Fruit fly (Drosophila melanogaster) whole organism, embryonic: ENCODE measurements around the gene ich.
A peak's percentile ranks its signal among the peaks of the same experiment; 100 is the strongest.

Experiments
- Ada2b ChIP-seq: fragments of 200-800 bp; sonication (Bioruptor generic); IDR thresholded peaks from 2 replicates; pipeline ENCODE4 v1.3.6; 2022; ENCODE audit warnings: missing biosample characterization, missing genetic modification characterization
- CG10654 ChIP-seq: fragments of 200-800 bp; sonication (Bioruptor generic); optimal IDR thresholded peaks from 2 replicates; lab custom pipeline; 2016; ENCODE audit warnings: missing biosample characterization, missing genetic modification characterization
- CG12155 ChIP-seq: fragments of 200-800 bp; sonication (Bioruptor generic); optimal IDR thresholded peaks from 3 replicates; lab custom pipeline; 2016; ENCODE audit warnings: missing biosample characterization, missing genetic modification characterization
- CG12659 ChIP-seq: fragments of 200-800 bp; sonication (Bioruptor generic); optimal IDR thresholded peaks from 3 replicates; lab custom pipeline; 2017; ENCODE audit warnings: mild to moderate bottlenecking, missing biosample characterization, missing genetic modification reagents, missing genetic modification characterization
- CG13287 ChIP-seq: fragments of 200-800 bp; sonication (Bioruptor generic); IDR thresholded peaks from 2 replicates; pipeline ENCODE4 v1.3.6; 2022; ENCODE audit warnings: missing biosample characterization, missing genetic modification characterization; ENCODE audit not compliant: partially characterized antibody
- CG13775 ChIP-seq: fragments of 200-800 bp; sonication (Bioruptor generic); optimal IDR thresholded peaks from 3 replicates; lab custom pipeline; 2017; ENCODE audit warnings: missing biosample characterization, mild to moderate bottlenecking, missing genetic modification characterization
- CG17361 ChIP-seq: fragments of 200-800 bp; sonication (Bioruptor generic); IDR thresholded peaks from 3 replicates; pipeline ENCODE4 v1.3.6; 2022; ENCODE audit warnings: missing biosample characterization, missing genetic modification characterization
- CG1792 ChIP-seq: fragments of 200-800 bp; sonication (Bioruptor generic); optimal IDR thresholded peaks from 2 replicates; lab custom pipeline; 2016; ENCODE audit warnings: missing biosample characterization, missing genetic modification characterization
- CG18599 ChIP-seq: fragments of 200-800 bp; sonication (Bioruptor generic); optimal IDR thresholded peaks from 3 replicates; lab custom pipeline; 2017; ENCODE audit warnings: missing biosample characterization, missing genetic modification characterization, mild to moderate bottlenecking, moderate library complexity, missing genetic modification reagents
- CG18619 ChIP-seq: fragments of 200-800 bp; sonication (Bioruptor generic); optimal IDR thresholded peaks from 3 replicates; lab custom pipeline; 2017; ENCODE audit warnings: missing biosample characterization, mild to moderate bottlenecking, missing genetic modification characterization
- CG2202 ChIP-seq: fragments of 200-800 bp; sonication (Bioruptor generic); optimal IDR thresholded peaks from 2 replicates; lab custom pipeline; 2018; ENCODE audit warnings: missing biosample characterization, mild to moderate bottlenecking, missing genetic modification characterization
- CG30020 ChIP-seq: fragments of 200-800 bp; optimal IDR thresholded peaks from 2 replicates; lab custom pipeline; 2019; ENCODE audit warnings: missing biosample characterization, mild to moderate bottlenecking, missing genetic modification characterization, moderate library complexity
- CG30403 ChIP-seq: fragments of 200-800 bp; sonication (Bioruptor generic); optimal IDR thresholded peaks from 3 replicates; lab custom pipeline; 2016; ENCODE audit warnings: missing biosample characterization, missing genetic modification characterization
- CG33213 ChIP-seq: fragments of 200-800 bp; sonication (Bioruptor generic); optimal IDR thresholded peaks from 3 replicates; lab custom pipeline; 2016; ENCODE audit warnings: missing biosample characterization, missing genetic modification characterization
- CG34224 ChIP-seq: fragments of 200-800 bp; sonication (Bioruptor generic); IDR thresholded peaks from 3 replicates; pipeline ENCODE4 v1.3.6; 2022; ENCODE audit warnings: missing biosample characterization, missing genetic modification characterization; ENCODE audit not compliant: partially characterized antibody
- CG4424 ChIP-seq: fragments of 200-800 bp; sonication (Bioruptor generic); optimal IDR thresholded peaks from 3 replicates; lab custom pipeline; 2016; ENCODE audit warnings: missing biosample characterization, missing genetic modification characterization
- CG5953 ChIP-seq: fragments of 200-800 bp; sonication (Bioruptor generic); IDR thresholded peaks from 2 replicates; pipeline ENCODE4 v1.3.6; 2022; ENCODE audit warnings: missing biosample characterization, missing genetic modification characterization
- CG8388 ChIP-seq: fragments of 200-800 bp; sonication (Bioruptor generic); optimal IDR thresholded peaks from 2 replicates; lab custom pipeline; 2019; ENCODE audit warnings: missing biosample characterization, mild to moderate bottlenecking, missing genetic modification characterization, moderate library complexity
- CG9609 ChIP-seq: fragments of 200-800 bp; sonication (Bioruptor generic); optimal IDR thresholded peaks from 3 replicates; lab custom pipeline; 2016; ENCODE audit warnings: missing biosample characterization, missing genetic modification characterization
- CG9727 ChIP-seq: fragments of 200-800 bp; sonication (Bioruptor generic); optimal IDR thresholded peaks from 3 replicates; lab custom pipeline; 2017; ENCODE audit warnings: missing biosample characterization, mild to moderate bottlenecking, missing genetic modification characterization
- Dip3 ChIP-seq: fragments of 200-800 bp; sonication (Bioruptor generic); optimal IDR thresholded peaks from 3 replicates; lab custom pipeline; 2016; ENCODE audit warnings: missing biosample characterization, missing genetic modification characterization
- Dp ChIP-seq: fragments of 200-800 bp; sonication (Bioruptor generic); optimal IDR thresholded peaks from 2 replicates; lab custom pipeline; 2018; ENCODE audit warnings: missing biosample characterization, mild to moderate bottlenecking, missing genetic modification characterization, moderate library complexity
- E2f2 ChIP-seq: fragments of 200-800 bp; sonication (Bioruptor generic); IDR thresholded peaks from 2 replicates; pipeline ENCODE4 v1.3.6; 2022; ENCODE audit warnings: missing biosample characterization, missing genetic modification characterization
- Fer2 ChIP-seq: fragments of 200-800 bp; sonication (Bioruptor generic); optimal IDR thresholded peaks from 2 replicates; lab custom pipeline; 2018; ENCODE audit warnings: missing biosample characterization, mild to moderate bottlenecking, missing genetic modification characterization, moderate library complexity
- Hr51 ChIP-seq, 2 experiments: fragments of 200-800 bp; sonication (Bioruptor generic); optimal IDR thresholded peaks; 2 replicates in 1 of 2; 3 replicates in 1 of 2; lab custom pipeline; 2016 to 2018; ENCODE audit warnings: missing biosample characterization in 2 of 2, missing genetic modification characterization in 2 of 2, mild to moderate bottlenecking in 1 of 2, moderate library complexity in 1 of 2
- NFAT ChIP-seq: fragments of 200-800 bp; sonication (Bioruptor generic); IDR thresholded peaks from 2 replicates; pipeline ENCODE4 v1.3.6; 2022; ENCODE audit warnings: missing biosample characterization, missing genetic modification characterization
- NfI ChIP-seq: fragments of 200-800 bp; sonication (Bioruptor generic); optimal IDR thresholded peaks from 3 replicates; lab custom pipeline; 2018; ENCODE audit warnings: missing biosample characterization, mild to moderate bottlenecking, missing genetic modification characterization, moderate library complexity
- Ptx1 ChIP-seq: fragments of 200-800 bp; sonication (Bioruptor generic); IDR thresholded peaks from 2 replicates; pipeline ENCODE4 v1.3.6; 2022; ENCODE audit warnings: missing biosample characterization, missing genetic modification characterization
- Rfx ChIP-seq: fragments of 200-800 bp; sonication (Bioruptor generic); IDR thresholded peaks from 2 replicates; pipeline ENCODE4 v1.3.6; 2022; ENCODE audit warnings: missing biosample characterization, missing genetic modification characterization
- Sry-β ChIP-seq: fragments of 200-800 bp; sonication (Bioruptor generic); optimal IDR thresholded peaks from 2 replicates; lab custom pipeline; 2018; ENCODE audit warnings: missing biosample characterization, mild to moderate bottlenecking, missing genetic modification characterization, moderate library complexity
- Xbp1 ChIP-seq: fragments of 200-800 bp; sonication (Bioruptor generic); optimal IDR thresholded peaks from 3 replicates; lab custom pipeline; 2016; ENCODE audit warnings: missing biosample characterization, mild to moderate bottlenecking, missing genetic modification characterization
- chm ChIP-seq: fragments of 200-800 bp; sonication (Bioruptor generic); IDR thresholded peaks from 2 replicates; pipeline ENCODE4 v1.3.6; 2022; ENCODE audit warnings: missing biosample characterization, missing genetic modification characterization
- gsb ChIP-seq: fragments of 200-800 bp; sonication (Bioruptor generic); IDR thresholded peaks from 2 replicates; pipeline ENCODE4 v1.3.6; 2022; ENCODE audit warnings: missing biosample characterization, missing genetic modification characterization
- hbn ChIP-seq: fragments of 200-800 bp; sonication (Bioruptor generic); IDR thresholded peaks from 2 replicates; pipeline ENCODE4 v1.3.6; 2022; ENCODE audit warnings: missing biosample characterization, missing genetic modification characterization; ENCODE audit not compliant: partially characterized antibody
- her ChIP-seq: fragments of 200-800 bp; sonication (Bioruptor generic); optimal IDR thresholded peaks from 2 replicates; lab custom pipeline; 2016; ENCODE audit warnings: missing biosample characterization, missing genetic modification characterization
- hkb ChIP-seq, 2 experiments: fragments of 200-800 bp in 1 of 2; fragments of >200 bp in 1 of 2; sonication (Bioruptor generic) in 1 of 2; IDR thresholded peaks in 1 of 2; optimal IDR thresholded peaks in 1 of 2; 2 replicates each; pipeline versions ENCODE4 v1.3.6 to Lab custom; 2017 to 2022; ENCODE audit warnings: missing biosample characterization in 1 of 2, missing genetic modification characterization in 1 of 2
- inv ChIP-seq: fragments of 200-800 bp; sonication (Bioruptor generic); IDR thresholded peaks from 2 replicates; pipeline ENCODE4 v1.3.6; 2022; ENCODE audit warnings: missing biosample characterization, missing genetic modification characterization; ENCODE audit not compliant: partially characterized antibody
- jumu ChIP-seq: fragments of 200-800 bp; sonication (Bioruptor generic); optimal IDR thresholded peaks from 3 replicates; lab custom pipeline; 2016; ENCODE audit warnings: missing biosample characterization, missing genetic modification characterization
- nerfin-2 ChIP-seq: fragments of 200-800 bp; sonication (Bioruptor generic); IDR thresholded peaks from 2 replicates; pipeline ENCODE4 v1.3.6; 2022; ENCODE audit warnings: missing biosample characterization, missing genetic modification characterization; ENCODE audit not compliant: partially characterized antibody
- nom ChIP-seq: fragments of 200-800 bp; sonication (Bioruptor generic); optimal IDR thresholded peaks from 2 replicates; lab custom pipeline; 2017; ENCODE audit warnings: missing biosample characterization, missing genetic modification characterization, mild to moderate bottlenecking, moderate library complexity, missing genetic modification reagents
- pho ChIP-seq: fragments of 200-800 bp; sonication (Bioruptor generic); optimal IDR thresholded peaks from 2 replicates; lab custom pipeline; 2016; ENCODE audit warnings: missing biosample characterization, missing genetic modification characterization
- psq ChIP-seq: fragments of 200-800 bp; sonication (Bioruptor generic); optimal IDR thresholded peaks from 2 replicates; lab custom pipeline; 2017; ENCODE audit warnings: missing biosample characterization, missing genetic modification characterization
- pum ChIP-seq: fragments of 200-800 bp; sonication (Bioruptor generic); optimal IDR thresholded peaks from 2 replicates; lab custom pipeline; 2016; ENCODE audit warnings: missing biosample characterization, missing genetic modification characterization
- run ChIP-seq: fragments of 200-800 bp; sonication (Bioruptor generic); optimal IDR thresholded peaks from 3 replicates; lab custom pipeline; 2018; ENCODE audit warnings: missing biosample characterization, mild to moderate bottlenecking, missing genetic modification characterization
- sisA ChIP-seq: fragments of 200-800 bp; sonication (Bioruptor generic); IDR thresholded peaks from 2 replicates; pipeline ENCODE4 v1.3.6; 2022; ENCODE audit warnings: missing biosample characterization, missing genetic modification characterization
- stwl ChIP-seq: fragments of 200-800 bp; sonication (Bioruptor generic); optimal IDR thresholded peaks from 3 replicates; lab custom pipeline; 2018; ENCODE audit warnings: missing biosample characterization, mild to moderate bottlenecking, missing genetic modification characterization, moderate library complexity
- tin ChIP-seq: fragments of 200-800 bp; sonication (Bioruptor generic); optimal IDR thresholded peaks from 3 replicates; lab custom pipeline; 2016; ENCODE audit warnings: missing biosample characterization, missing genetic modification characterization
- trem ChIP-seq: fragments of 200-800 bp; optimal IDR thresholded peaks from 3 replicates; lab custom pipeline; 2019; ENCODE audit warnings: missing biosample characterization, mild to moderate bottlenecking, missing genetic modification characterization, moderate library complexity
- vfl ChIP-seq: fragments of 200-800 bp; sonication (Bioruptor generic); optimal IDR thresholded peaks from 2 replicates; lab custom pipeline; 2016; ENCODE audit warnings: missing biosample characterization, missing genetic modification characterization

Gene ich

DNA sequence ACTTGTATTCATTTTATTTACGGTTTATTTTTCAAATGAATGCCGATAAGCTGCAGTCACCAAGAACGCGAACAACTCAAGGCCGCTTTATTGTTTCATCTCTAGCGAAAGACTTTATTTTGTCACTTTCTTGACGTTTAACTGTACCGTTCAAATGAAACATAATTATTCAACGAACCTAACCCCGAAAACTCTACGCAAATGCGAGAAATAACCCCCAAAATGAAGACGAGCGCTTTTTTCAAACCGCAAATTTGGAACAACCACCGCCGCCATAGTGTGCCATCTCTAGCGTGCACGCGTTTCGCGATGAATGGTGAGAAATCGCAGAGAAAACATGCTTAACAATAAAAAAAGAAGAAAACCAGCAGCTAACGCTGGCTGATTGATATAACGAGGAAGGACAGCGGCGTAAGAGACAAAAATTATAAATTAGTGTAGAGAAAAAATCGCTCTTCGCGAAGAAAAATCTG, 21.8 kb upstream of the ich start, which contains the start of gene CG11970 (continued):
- TF ChIP-seq CG13287 (peak; percentile 63), Dip3 (GFP tag; lab: Kevin White, UChicago) (peak; percentile 55), Xbp1 (GFP tag; lab: Kevin White, UChicago) (peak; percentile 9), CG9609 (peak; percentile 42), pum (GFP tag; lab: Kevin White, UChicago) (peak; percentile 21), CG5953 (GFP tag; lab: Robert Waterston, UW) (0 out of 2 replicates have a peak, but pooled peaks have one; percentile 33), Ada2b (GFP tag; lab: Robert Waterston, UW) (peak; percentile 16; the same call in 1 of the 2 replicates), CG30020 (tag; lab: Kevin White, UChicago) (peak; percentile 52), Rfx (GFP tag; lab: Robert Waterston, UW) (peak; percentile 56; the same call in 1 of the 2 replicates), gsb (no peak), CG33213 (GFP tag; lab: Kevin White, UChicago) (peak; percentile 9), inv (GFP tag; lab: Robert Waterston, UW) (peak; percentile 48), her (GFP tag; lab: Kevin White, UChicago) (peak; percentile 90), hbn (peak; percentile 52), NfI (GFP tag; lab: Kevin White, UChicago) (peak; percentile 18), CG18619 (GFP tag; lab: Kevin White, UChicago) (peak; percentile 22), CG30403 (GFP tag; lab: Kevin White, UChicago) (peak; percentile 67), nom (GFP tag; lab: Kevin White, UChicago) (no peak), CG4424 (GFP tag; lab: Kevin White, UChicago) (peak; percentile 20), CG1792 (no peak), Sry-β (GFP tag; lab: Kevin White, UChicago) (peak; percentile 48), Fer2 (tag; lab: Kevin White, UChicago) (peak; percentile 22), run (no peak), CG17361 (GFP tag; lab: Robert Waterston, UW) (peak; percentile 67; the same call in 2 of the 3 replicates), vfl (GFP tag; lab: Kevin White, UChicago) (peak; percentile 18), nerfin-2 (GFP tag; lab: Robert Waterston, UW) (0 out of 2 replicates have a peak, but pooled peaks have one; percentile 19), sisA (GFP tag; lab: Robert Waterston, UW) (peak; percentile 55), stwl (peak; percentile 27), CG18599 (GFP tag; lab: Kevin White, UChicago) (no peak), CG13775 (GFP tag; lab: Kevin White, UChicago) (peak; percentile 39), hkb (optimal IDR thresholded peaks at IDR 0.05; lab: Kevin White, UChicago) (no peak), hkb (GFP tag; IDR thresholded peaks at IDR 0.05; lab: Robert Waterston, UW) (no peak), CG8388 (GFP tag; lab: Kevin White, UChicago) (peak; percentile 8), CG12155 (GFP tag; lab: Kevin White, UChicago) (peak; percentile 34), chm (no peak), Hr51 (GFP tag; optimal IDR thresholded peaks at IDR 0.05; lab: Kevin White, UChicago) (peak in 1 of 2 experiments; percentile 43), CG2202 (tag; lab: Kevin White, UChicago) (no peak), Ptx1 (GFP tag; lab: Robert Waterston, UW) (peak; percentile 49), CG34224 (GFP tag; lab: Robert Waterston, UW) (peak; percentile 8; the same call in 2 of the 3 replicates), CG10654 (GFP tag; lab: Kevin White, UChicago) (peak; percentile 17), CG9727 (peak; percentile 49), Dp (GFP tag; lab: Kevin White, UChicago) (peak; percentile 73), jumu (peak; percentile 22), CG12659 (GFP tag; lab: Kevin White, UChicago) (peak; percentile 30), E2f2 (GFP tag; lab: Robert Waterston, UW) (peak; percentile 86), NFAT (GFP tag; lab: Robert Waterston, UW) (peak; percentile 48; the same call in 1 of the 2 replicates), trem (tag; lab: Kevin White, UChicago) (peak; percentile 13), pho (GFP tag; lab: Kevin White, UChicago) (peak; percentile 56), tin (GFP tag; lab: Kevin White, UChicago) (peak; percentile 23), psq (GFP tag; lab: Kevin White, UChicago) (no peak)
